Fruit fly (Drosophila melanogaster): ENCODE data around the gene CG34284.
A peak's percentile ranks its signal among the peaks of the same experiment; 100 is the strongest.

CG34284 gene

DNA sequence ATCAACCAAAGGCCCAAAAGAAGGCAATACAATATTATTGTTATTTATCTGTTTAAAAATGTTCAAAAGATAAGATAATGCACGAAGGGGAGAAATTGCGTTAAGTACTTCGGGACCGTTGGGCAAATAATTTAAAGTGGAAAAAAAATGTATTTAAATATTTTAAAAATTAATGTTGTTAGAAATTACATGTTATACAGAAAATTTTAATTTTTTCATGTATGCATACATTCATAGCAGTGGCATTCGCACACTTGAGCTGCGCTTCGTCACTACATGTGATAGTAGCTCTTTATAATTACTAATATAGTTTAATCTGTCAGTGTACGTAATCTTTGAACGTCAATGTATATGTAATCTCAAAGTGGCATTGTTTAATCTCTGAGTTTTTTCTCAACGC, 7.5 kb downstream of the CG34284 start:
- TF ChIP-seq tai (GFP tag; optimal IDR thresholded peaks at IDR 0.05) (no peak), HLH106 (tag; optimal IDR thresholded peaks at IDR 0.05) (peak; percentile 75), Rel (GFP tag; optimal IDR thresholded peaks at IDR 0.05) (no peak), Rel (tag; optimal IDR thresholded peaks at IDR 0.05) (peak; percentile 32), Hnf4 (GFP tag; optimal IDR thresholded peaks at IDR 0.05) (no peak), foxo (GFP tag; optimal IDR thresholded peaks at IDR 0.05) (peak in 1 of 2 experiments; percentile 39), h (GFP tag; optimal IDR thresholded peaks at IDR 0.05) (peak; percentile 45)

DNA sequence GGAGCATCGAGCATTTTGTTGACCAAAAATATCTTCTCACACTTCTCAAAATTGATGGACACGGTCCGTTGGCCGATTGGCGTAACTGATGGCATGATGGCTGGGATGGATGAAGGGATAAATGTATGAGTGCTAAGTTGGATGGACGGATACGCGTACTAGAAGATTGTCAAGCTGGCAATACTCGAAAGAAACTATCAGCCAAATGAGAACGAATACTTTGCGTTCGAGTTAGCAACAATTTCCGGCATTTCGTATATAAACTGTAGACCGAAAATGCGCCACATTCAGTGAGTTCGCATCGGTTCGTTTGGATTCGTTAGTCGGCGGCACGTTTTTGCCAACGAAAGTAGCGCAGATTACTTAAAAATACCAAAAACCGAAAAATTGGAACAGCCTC, 27.5 kb downstream of the CG34284 start, which contains the start of gene CG14298:
Gene CG14298 (plus strand): TSS at position 301 of the 400 bp plus-strand sequence.
- TF ChIP-seq fru (GFP tag; optimal IDR thresholded peaks at IDR 0.05), result no peak
- TF ChIP-seq Hr78 (GFP tag; optimal IDR thresholded peaks at IDR 0.05), result no peak
- no peak for TF ChIP-seq dl (GFP tag; optimal IDR thresholded peaks at IDR 0.05; ENCODE audit: insufficient read depth in 1 of 2, partially characterized antibody in 2 of 2)
- no peak for TF ChIP-seq Hnf4 (GFP tag; optimal IDR thresholded peaks at IDR 0.05)
- no peak for TF ChIP-seq dsf (GFP tag; optimal IDR thresholded peaks at IDR 0.05; ENCODE audit: borderline replicate concordance)
- TF ChIP-seq Rel (GFP tag; optimal IDR thresholded peaks at IDR 0.05), result no peak
- TF ChIP-seq Rel (tag; optimal IDR thresholded peaks at IDR 0.05), result no peak
- no peak for TF ChIP-seq foxo (GFP tag; optimal IDR thresholded peaks at IDR 0.05)
- no peak for TF ChIP-seq woc (GFP tag; optimal IDR thresholded peaks at IDR 0.05)
- TF ChIP-seq sv (GFP tag; optimal IDR thresholded peaks at IDR 0.05), result no peak
- TF ChIP-seq usp (GFP tag; optimal IDR thresholded peaks at IDR 0.05), result no peak
- no peak for TF ChIP-seq Myc (optimal IDR thresholded peaks at IDR 0.05)
- no peak for TF ChIP-seq CG32264 (GFP tag; optimal IDR thresholded peaks at IDR 0.05)
- TF ChIP-seq CG9705 (GFP tag; optimal IDR thresholded peaks at IDR 0.05), result no peak
- no peak for TF ChIP-seq HLH106 (tag; optimal IDR thresholded peaks at IDR 0.05)
- no peak for TF ChIP-seq OdsH (GFP tag; optimal IDR thresholded peaks at IDR 0.05)
- no peak for TF ChIP-seq GATAd (GFP tag; optimal IDR thresholded peaks at IDR 0.05)
- TF ChIP-seq Abd-B (GFP tag; optimal IDR thresholded peaks at IDR 0.05), result no peak
- no peak for TF ChIP-seq h (GFP tag; optimal IDR thresholded peaks at IDR 0.05)
- no peak for TF ChIP-seq ey (GFP tag; optimal IDR thresholded peaks at IDR 0.05)
- no peak for TF ChIP-seq Mio (GFP tag; optimal IDR thresholded peaks at IDR 0.05)
